Worm (Caenorhabditis elegans) whole organism, early embryonic: ENCODE measurements around the gene C15H11.13.

Source experiments
- F13C5.2 ChIP-seq: sonication (generic microtip); optimal IDR thresholded peaks from 2 replicates; lab custom pipeline; 2017; ENCODE audit warnings: mild to moderate bottlenecking, missing genetic modification characterization, inconsistent platforms, missing compliant biosample characterization
- ama-1 ChIP-seq: fragments of 150-350 bp; optimal IDR thresholded peaks from 2 replicates; lab custom pipeline; 2014
- ceh-13 ChIP-seq: fragments of 200-800 bp; sonication (Bioruptor generic); optimal IDR thresholded peaks from 2 replicates; lab custom pipeline; 2018; ENCODE audit warnings: mild to moderate bottlenecking, missing genetic modification characterization, missing compliant biosample characterization
- ceh-36 ChIP-seq: sonication (generic microtip); optimal IDR thresholded peaks from 2 replicates; lab custom pipeline; 2016; ENCODE audit warnings: missing genetic modification characterization, inconsistent platforms, missing compliant biosample characterization
- hmbx-1 ChIP-seq: sonication (generic microtip); optimal IDR thresholded peaks from 2 replicates; lab custom pipeline; 2016; ENCODE audit warnings: mild to moderate bottlenecking, missing genetic modification characterization, missing compliant biosample characterization
- hnd-1 ChIP-seq: sonication (generic microtip); optimal IDR thresholded peaks from 2 replicates; lab custom pipeline; 2016; ENCODE audit warnings: missing genetic modification characterization, missing compliant biosample characterization

DNA sequence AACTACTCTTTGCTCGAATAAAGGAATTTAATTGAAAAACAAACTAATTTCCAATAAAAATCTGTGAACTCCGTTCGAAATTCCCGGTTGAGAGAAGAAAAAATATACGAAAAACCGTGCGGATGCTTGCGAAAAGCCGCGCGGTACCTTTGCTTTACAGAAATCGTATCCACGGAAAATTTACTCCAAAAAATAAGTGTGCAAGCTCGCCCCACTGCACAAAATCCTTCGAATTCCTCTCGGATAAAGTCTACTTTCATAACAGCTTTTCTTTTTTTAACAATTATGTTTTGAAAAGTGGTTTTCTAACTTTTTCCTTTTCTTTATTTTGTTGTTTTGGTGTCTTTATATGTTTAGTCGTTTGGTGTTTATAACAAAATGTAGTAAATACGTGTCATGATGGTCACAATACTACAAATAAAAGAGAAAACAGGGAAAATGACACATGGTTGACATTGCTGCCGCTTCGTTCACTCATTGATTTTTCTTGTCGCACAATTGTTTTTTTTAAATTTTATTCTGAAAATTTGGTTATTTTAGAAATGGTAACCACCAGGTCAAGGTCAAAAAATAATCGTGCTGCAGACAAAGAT, 47.5 kb upstream of the C15H11.13 start, which contains the start of gene cept-2:
- TF ChIP-seq F13C5.2 (tag; lab: Kevin White, UChicago), result peak; percentile 75
- TF ChIP-seq ama-1 (lab: Kevin White, UChicago), result no peak
- no peak for TF ChIP-seq ceh-36 (tag; lab: Kevin White, UChicago)
- TF ChIP-seq hnd-1 (tag; lab: Kevin White, UChicago), result no peak
- TF ChIP-seq hmbx-1 (tag; lab: Kevin White, UChicago), result no peak
- TF ChIP-seq ceh-13 (GFP tag; lab: Kevin White, UChicago), result no peak
